Worm (Caenorhabditis elegans): ENCODE measurements around the gene pld-1.

ce11 chrII:5103784-5104457 is 12.4 kb upstream of the pld-1 start, which contains the start of the genes C04G6.11 and mpk-2:
- TF ChIP-seq fax-1 (tag; optimal IDR thresholded peaks at IDR 0.05) (no peak), ttx-3 (tag; optimal IDR thresholded peaks at IDR 0.05) (no peak), hlh-13 (GFP tag; optimal IDR thresholded peaks at IDR 0.05) (no peak), pha-4 (tag; optimal IDR thresholded peaks at IDR 0.05) (no peak), hlh-30 (tag; optimal IDR thresholded peaks at IDR 0.05; ENCODE audit: insufficient read depth) (no peak), C08G9.2 (tag; optimal IDR thresholded peaks at IDR 0.05) (no peak), F13H6.1 (tag; optimal IDR thresholded peaks at IDR 0.05) (no peak), ets-4 (tag; optimal IDR thresholded peaks at IDR 0.05) (no peak), pqm-1 (tag; optimal IDR thresholded peaks at IDR 0.05) (no peak), eyg-1 (tag; optimal IDR thresholded peaks at IDR 0.05) (no peak)
